Worm (Caenorhabditis elegans) whole organism, L1 larva: ENCODE data around the gene nhr-214.
A peak's percentile ranks its signal among the peaks of the same experiment; 100 is the strongest.

ENCODE experiments used
- F16B12.6 ChIP-seq: fragments of 150-350 bp; optimal IDR thresholded peaks from 2 replicates; lab custom pipeline; 2014; ENCODE audit warnings: missing biosample characterization, missing genetic modification characterization
- ama-1 ChIP-seq: fragments of 150-350 bp; optimal IDR thresholded peaks from 2 replicates; lab custom pipeline; 2014
- blmp-1 ChIP-seq: fragments of 150-350 bp; optimal IDR thresholded peaks from 2 replicates; lab custom pipeline; 2014; ENCODE audit warnings: missing biosample characterization, missing genetic modification characterization
- ceh-63 ChIP-seq: fragments of 200-800 bp; sonication (Bioruptor generic); optimal IDR thresholded peaks from 2 replicates; lab custom pipeline; 2018; ENCODE audit warnings: mild to moderate bottlenecking, missing genetic modification characterization, missing compliant biosample characterization
- ceh-82 ChIP-seq, 3 experiments: fragments of 150-350 bp in 1 of 3; sonication (generic microtip) in 2 of 3; optimal IDR thresholded peaks; 2 replicates each; lab custom pipeline; 2014 to 2017; ENCODE audit warnings: missing biosample characterization in 3 of 3, missing genetic modification characterization in 3 of 3
- ceh-88 ChIP-seq: fragments of 200-800 bp; sonication (Bioruptor generic); IDR thresholded peaks from 2 replicates; pipeline ENCODE4 v1.3.6; 2022; ENCODE audit warnings: missing genetic modification characterization, missing compliant biosample characterization
- dsc-1 ChIP-seq: sonication (generic microtip); optimal IDR thresholded peaks from 2 replicates; lab custom pipeline; 2016; ENCODE audit warnings: mild to moderate bottlenecking, missing genetic modification characterization, missing compliant biosample characterization
- efl-1 ChIP-seq, 4 experiments: fragments of 150-350 bp; optimal IDR thresholded peaks in 3 of 4; peaks in 1 of 4; 1 replicate in 1 of 4; 2 replicates in 3 of 4; lab custom pipeline; 2014; ENCODE audit warnings: missing biosample characterization in 2 of 4, missing genetic modification characterization in 2 of 4, missing genetic modification reagents in 2 of 4
- efl-3 ChIP-seq: fragments of 200-800 bp; sonication (Bioruptor generic); optimal IDR thresholded peaks from 2 replicates; lab custom pipeline; 2018; ENCODE audit warnings: mild to moderate bottlenecking, missing genetic modification characterization, missing compliant biosample characterization
- egl-13 ChIP-seq: sonication (generic microtip); optimal IDR thresholded peaks from 2 replicates; lab custom pipeline; 2016; ENCODE audit warnings: missing genotype, missing genetic modification reagents, missing genetic modification characterization, missing compliant biosample characterization
- egl-27 ChIP-seq, 2 experiments: fragments of 150-350 bp in 1 of 2; sonication (generic microtip); optimal IDR thresholded peaks; 3 replicates each; lab custom pipeline; 2017 to 2018; ENCODE audit warnings: missing biosample characterization in 2 of 2, missing genetic modification characterization in 2 of 2, missing genetic modification reagents in 2 of 2
- elt-2 ChIP-seq: sonication (generic microtip); optimal IDR thresholded peaks from 2 replicates; lab custom pipeline; 2016; ENCODE audit warnings: missing genetic modification characterization, mild to moderate bottlenecking, inconsistent platforms, missing compliant biosample characterization, missing genetic modification reagents
- elt-3 ChIP-seq, 6 experiments: fragments of 150-350 bp in 1 of 6; sonication (generic microtip); optimal IDR thresholded peaks; 2 replicates each; lab custom pipeline; 2017 to 2018; ENCODE audit warnings: missing biosample characterization in 6 of 6, missing genetic modification characterization in 6 of 6, inconsistent platforms in 1 of 6
- fkh-10 ChIP-seq: sonication (generic microtip); optimal IDR thresholded peaks from 2 replicates; lab custom pipeline; 2017; ENCODE audit warnings: missing biosample characterization, missing genetic modification reagents, missing genetic modification characterization
- fkh-4 ChIP-seq: sonication (generic microtip); optimal IDR thresholded peaks from 2 replicates; lab custom pipeline; 2016; ENCODE audit warnings: missing compliant biosample characterization, missing genetic modification characterization, borderline replicate concordance
- fkh-8 ChIP-seq: sonication (generic microtip); optimal IDR thresholded peaks from 2 replicates; lab custom pipeline; 2016; ENCODE audit warnings: mild to moderate bottlenecking, missing genetic modification characterization, missing compliant biosample characterization
- fos-1 ChIP-seq: fragments of 150-350 bp; optimal IDR thresholded peaks from 2 replicates; lab custom pipeline; 2014; ENCODE audit warnings: missing biosample characterization, missing genetic modification characterization
- grh-1 ChIP-seq: fragments of 200-800 bp; sonication (Bioruptor generic); IDR thresholded peaks from 2 replicates; pipeline ENCODE4 v1.3.6; 2022; ENCODE audit warnings: missing genetic modification reagents, missing genetic modification characterization, missing compliant biosample characterization
- hlh-4 ChIP-seq: sonication (generic microtip); optimal IDR thresholded peaks from 2 replicates; lab custom pipeline; 2016; ENCODE audit warnings: mild to moderate bottlenecking, missing genetic modification characterization, missing compliant biosample characterization
- irx-1 ChIP-seq: sonication (generic microtip); optimal IDR thresholded peaks from 2 replicates; lab custom pipeline; 2016; ENCODE audit warnings: missing genetic modification characterization, missing compliant biosample characterization
- isw-1 ChIP-seq: fragments of 200-800 bp; sonication (Bioruptor generic); IDR thresholded peaks from 2 replicates; pipeline ENCODE4 v1.3.6; 2022; ENCODE audit warnings: missing genetic modification characterization, missing compliant biosample characterization
- jun-1 ChIP-seq: fragments of 150-350 bp; optimal IDR thresholded peaks from 2 replicates; lab custom pipeline; 2014; ENCODE audit warnings: missing biosample characterization, missing genetic modification reagents, missing genetic modification characterization
- lin-13 ChIP-seq: fragments of 150-350 bp; optimal IDR thresholded peaks from 2 replicates; lab custom pipeline; 2014; ENCODE audit warnings: missing biosample characterization, missing genetic modification reagents, missing genetic modification characterization
- lin-14 ChIP-seq: fragments of 200-800 bp; sonication (Bioruptor generic); optimal IDR thresholded peaks from 2 replicates; lab custom pipeline; 2018; ENCODE audit warnings: mild to moderate bottlenecking, missing genetic modification characterization, moderate library complexity, missing compliant biosample characterization
- lin-39 ChIP-seq: fragments of 150-350 bp; optimal IDR thresholded peaks from 2 replicates; lab custom pipeline; 2014; ENCODE audit warnings: missing biosample characterization, missing genetic modification reagents, missing genetic modification characterization
- lsy-2 ChIP-seq, 2 experiments: fragments of 150-350 bp; optimal IDR thresholded peaks; 2 replicates each; lab custom pipeline; 2014; ENCODE audit warnings: missing biosample characterization in 2 of 2, missing genetic modification characterization in 2 of 2
- mab-9 ChIP-seq: fragments of 200-800 bp; sonication (Bioruptor generic); IDR thresholded peaks from 2 replicates; pipeline ENCODE4 v1.3.6; 2022; ENCODE audit warnings: missing genetic modification reagents, missing genetic modification characterization, missing compliant biosample characterization
- mep-1 ChIP-seq: fragments of 150-350 bp; optimal IDR thresholded peaks from 2 replicates; lab custom pipeline; 2014; ENCODE audit warnings: missing biosample characterization, missing genetic modification characterization
- nhr-11 ChIP-seq: fragments of 150-350 bp; optimal IDR thresholded peaks from 2 replicates; lab custom pipeline; 2014; ENCODE audit warnings: missing biosample characterization, missing genetic modification characterization
- nhr-12 ChIP-seq: sonication (generic microtip); optimal IDR thresholded peaks from 2 replicates; lab custom pipeline; 2017; ENCODE audit warnings: missing biosample characterization, missing genetic modification characterization
- nhr-19 ChIP-seq: fragments of 200-800 bp; sonication (Bioruptor generic); conservative IDR thresholded peaks from 2 replicates; pipeline ENCODE4 v1.3.6; 2022; ENCODE audit warnings: missing genetic modification characterization, missing compliant biosample characterization
- nhr-20 ChIP-seq: sonication (generic microtip); optimal IDR thresholded peaks from 2 replicates; lab custom pipeline; 2016; ENCODE audit warnings: mild to moderate bottlenecking, missing genetic modification characterization, missing compliant biosample characterization
- nhr-28 ChIP-seq: fragments of 150-350 bp; optimal IDR thresholded peaks from 2 replicates; lab custom pipeline; 2014; ENCODE audit warnings: missing biosample characterization, missing genetic modification characterization
- nhr-47 ChIP-seq: sonication (generic microtip); optimal IDR thresholded peaks from 2 replicates; lab custom pipeline; 2016; ENCODE audit warnings: mild to moderate bottlenecking, missing genetic modification characterization, moderate library complexity, missing compliant biosample characterization
- nhr-71 ChIP-seq: sonication (generic microtip); optimal IDR thresholded peaks from 2 replicates; lab custom pipeline; 2016; ENCODE audit warnings: mild to moderate bottlenecking, missing genetic modification characterization, moderate library complexity, missing compliant biosample characterization
- nhr-76 ChIP-seq: sonication (generic microtip); optimal IDR thresholded peaks from 2 replicates; lab custom pipeline; 2017; ENCODE audit warnings: missing biosample characterization, missing genetic modification characterization
- nhr-77 ChIP-seq: fragments of 150-350 bp; optimal IDR thresholded peaks from 2 replicates; lab custom pipeline; 2014; ENCODE audit warnings: missing biosample characterization, missing genetic modification characterization
- nhr-85 ChIP-seq: sonication (generic microtip); peaks from one replicate; lab custom pipeline; 2016; ENCODE audit warnings: missing genetic modification characterization, inconsistent platforms, missing compliant biosample characterization
- pax-3 ChIP-seq: fragments of 200-800 bp; sonication (Bioruptor generic); optimal IDR thresholded peaks from 2 replicates; lab custom pipeline; 2018; ENCODE audit warnings: mild to moderate bottlenecking, missing genetic modification characterization, moderate library complexity, missing compliant biosample characterization
- pqm-1 ChIP-seq: sonication (generic microtip); optimal IDR thresholded peaks from 3 replicates; lab custom pipeline; 2017; ENCODE audit warnings: missing biosample characterization, missing genetic modification characterization
- rnt-1 ChIP-seq: sonication (generic microtip); optimal IDR thresholded peaks from 2 replicates; lab custom pipeline; 2016; ENCODE audit warnings: mild to moderate bottlenecking, missing genetic modification characterization, moderate library complexity, missing compliant biosample characterization
- sox-4 ChIP-seq: sonication (generic microtip); optimal IDR thresholded peaks from 2 replicates; lab custom pipeline; 2016; ENCODE audit warnings: missing genetic modification characterization, missing compliant biosample characterization
- sptf-1 ChIP-seq: fragments of 150-350 bp; optimal IDR thresholded peaks from 2 replicates; lab custom pipeline; 2014; ENCODE audit warnings: missing biosample characterization, missing genetic modification characterization
- swsn-7 ChIP-seq: sonication (generic microtip); optimal IDR thresholded peaks from 2 replicates; lab custom pipeline; 2016; ENCODE audit warnings: missing genetic modification characterization, missing compliant biosample characterization
- tbx-2 ChIP-seq: sonication (generic microtip); optimal IDR thresholded peaks from 2 replicates; lab custom pipeline; 2016; ENCODE audit warnings: missing genetic modification characterization, missing compliant biosample characterization
- unc-130 ChIP-seq: fragments of 150-350 bp; optimal IDR thresholded peaks from 2 replicates; lab custom pipeline; 2017; ENCODE audit warnings: missing biosample characterization, missing genetic modification characterization, inconsistent platforms
- unc-62 ChIP-seq: fragments of 150-350 bp; optimal IDR thresholded peaks from 2 replicates; lab custom pipeline; 2014; ENCODE audit warnings: missing biosample characterization, missing genetic modification reagents, missing genetic modification characterization
- unc-98 ChIP-seq: fragments of 200-800 bp; sonication (Bioruptor generic); IDR thresholded peaks from 2 replicates; pipeline ENCODE4 v1.3.6; 2022; ENCODE audit warnings: missing genetic modification characterization, missing compliant biosample characterization
- vab-15 ChIP-seq: sonication (generic microtip); optimal IDR thresholded peaks from 2 replicates; lab custom pipeline; 2017; ENCODE audit warnings: missing genotype, mild to moderate bottlenecking, missing genetic modification characterization, missing compliant biosample characterization
- xbp-1 ChIP-seq: sonication (generic microtip); optimal IDR thresholded peaks from 2 replicates; lab custom pipeline; 2016; ENCODE audit warnings: missing genetic modification characterization, missing compliant biosample characterization
- ztf-11 ChIP-seq, 2 experiments: sonication (generic microtip); optimal IDR thresholded peaks; 2 replicates each; lab custom pipeline; 2016 to 2017; ENCODE audit warnings: missing genetic modification characterization in 2 of 2, missing biosample characterization in 1 of 2, missing compliant biosample characterization in 1 of 2

The nhr-214 gene

ce11 chrX:12670385-12670784 lies 31.5 kb downstream of the nhr-214 start (continued):
- TF ChIP-seq nhr-76 (tag; lab: Kevin White, UChicago), result no peak
- no peak for TF ChIP-seq lin-39 (tag; lab: Kevin White, UChicago)
- TF ChIP-seq efl-3, result no peak
- peak; percentile 77 for TF ChIP-seq blmp-1
- TF ChIP-seq nhr-77, result peak; percentile 60

- TF ChIP-seq unc-98 (no peak), sptf-1 (tag; lab: Kevin White, UChicago) (no peak), ceh-88 (GFP tag; lab: Robert Waterston, UW) (no peak), nhr-12 (no peak), egl-27 (tag; optimal IDR thresholded peaks at IDR 0.05; lab: Kevin White, UChicago) (no peak), dsc-1 (tag; lab: Kevin White, UChicago) (peak; percentile 97), unc-62 (GFP tag; lab: Kevin White, UChicago) (no peak), lin-13 (no peak), ama-1 (lab: Kevin White, UChicago) (no peak), sox-4 (tag; lab: Kevin White, UChicago) (peak; percentile 46), elt-3 (tag; optimal IDR thresholded peaks at IDR 0.05; lab: Kevin White, UChicago) (no peak), ceh-63 (GFP tag; lab: Kevin White, UChicago) (no peak), irx-1 (tag; lab: Kevin White, UChicago) (no peak), ceh-82 (tag; optimal IDR thresholded peaks at IDR 0.05; lab: Kevin White, UChicago) (no peak), nhr-85 (tag; lab: Kevin White, UChicago) (no peak), F16B12.6 (tag; lab: Kevin White, UChicago) (no peak), nhr-71 (peak; percentile 80), mep-1 (tag; lab: Kevin White, UChicago) (peak; percentile 13), nhr-47 (tag; lab: Kevin White, UChicago) (peak; percentile 83), nhr-19 (GFP tag; lab: Robert Waterston, UW) (no peak), egl-13 (tag; lab: Kevin White, UChicago) (peak; percentile 63), elt-2 (tag; lab: Kevin White, UChicago) (no peak), pax-3 (peak; percentile 40), unc-130 (tag; lab: Kevin White, UChicago) (no peak), swsn-7 (peak; percentile 68), grh-1 (GFP tag; lab: Robert Waterston, UW) (no peak), lsy-2 (tag; optimal IDR thresholded peaks at IDR 0.05; lab: Kevin White, UChicago) (peak in 1 of 2 experiments; percentile 53), ztf-11 (tag; optimal IDR thresholded peaks at IDR 0.05; lab: Kevin White, UChicago) (no peak), nhr-28 (tag; lab: Kevin White, UChicago) (no peak), jun-1 (no peak), fos-1 (tag; lab: Kevin White, UChicago) (no peak), hlh-4 (tag; lab: Kevin White, UChicago) (peak; percentile 76), fkh-8 (tag; lab: Kevin White, UChicago) (peak; percentile 80), fkh-4 (tag; lab: Kevin White, UChicago) (peak; percentile 27), vab-15 (no peak), isw-1 (no peak), tbx-2 (tag; lab: Kevin White, UChicago) (no peak), rnt-1 (tag; lab: Kevin White, UChicago) (no peak), fkh-10 (GFP tag; lab: Kevin White, UChicago) (no peak), pqm-1 (no peak), mab-9 (GFP tag; lab: Robert Waterston, UW) (no peak), lin-14 (GFP tag; lab: Kevin White, UChicago) (peak; percentile 46), efl-1 (optimal IDR thresholded peaks at IDR 0.05; lab: Kevin White, UChicago) (no peak), efl-1 (GFP tag; optimal IDR thresholded peaks at IDR 0.05 in 1 of 2; lab: Kevin White, UChicago) (no peak), xbp-1 (peak; percentile 15), nhr-11 (tag; lab: Kevin White, UChicago) (peak; percentile 43), nhr-20 (tag; lab: Kevin White, UChicago) (peak; percentile 46)
- TF ChIP-seq, all 84 proteins: peak for 16
These were observed 32.8 kb downstream of the nhr-214 start for ce11 chrX:12668941-12669501.
